Worm (Caenorhabditis elegans) whole organism, early embryonic: ENCODE measurements around the gene ZC443.3.

Source experiments
- B0310.2 ChIP-seq: sonication (generic microtip); optimal IDR thresholded peaks from 2 replicates; lab custom pipeline; 2016; ENCODE audit warnings: mild to moderate bottlenecking, missing genetic modification characterization, missing compliant biosample characterization
- F13C5.2 ChIP-seq: sonication (generic microtip); optimal IDR thresholded peaks from 2 replicates; lab custom pipeline; 2017; ENCODE audit warnings: mild to moderate bottlenecking, missing genetic modification characterization, inconsistent platforms, missing compliant biosample characterization
- aly-1 ChIP-seq: sonication (generic microtip); optimal IDR thresholded peaks from 2 replicates; lab custom pipeline; 2016; ENCODE audit warnings: missing genetic modification characterization, missing compliant biosample characterization
- ama-1 ChIP-seq: fragments of 150-350 bp; optimal IDR thresholded peaks from 2 replicates; lab custom pipeline; 2014
- ceh-13 ChIP-seq: fragments of 200-800 bp; sonication (Bioruptor generic); optimal IDR thresholded peaks from 2 replicates; lab custom pipeline; 2018; ENCODE audit warnings: mild to moderate bottlenecking, missing genetic modification characterization, missing compliant biosample characterization
- ceh-36 ChIP-seq: sonication (generic microtip); optimal IDR thresholded peaks from 2 replicates; lab custom pipeline; 2016; ENCODE audit warnings: missing genetic modification characterization, inconsistent platforms, missing compliant biosample characterization
- ets-7 ChIP-seq: sonication (generic microtip); optimal IDR thresholded peaks from 2 replicates; lab custom pipeline; 2016; ENCODE audit warnings: missing genotype, missing genetic modification characterization, missing compliant biosample characterization
- flt-1 ChIP-seq: fragments of 200-800 bp; sonication (Bioruptor generic); IDR thresholded peaks from 2 replicates; pipeline ENCODE4 v1.3.6; 2022; ENCODE audit warnings: missing genetic modification characterization, missing compliant biosample characterization
- hmbx-1 ChIP-seq: sonication (generic microtip); optimal IDR thresholded peaks from 2 replicates; lab custom pipeline; 2016; ENCODE audit warnings: mild to moderate bottlenecking, missing genetic modification characterization, missing compliant biosample characterization
- hmg-4 ChIP-seq: fragments of 200-800 bp; sonication (Bioruptor generic); optimal IDR thresholded peaks from 2 replicates; lab custom pipeline; 2018; ENCODE audit warnings: mild to moderate bottlenecking, missing genetic modification characterization, missing compliant biosample characterization
- hnd-1 ChIP-seq: sonication (generic microtip); optimal IDR thresholded peaks from 2 replicates; lab custom pipeline; 2016; ENCODE audit warnings: missing genetic modification characterization, missing compliant biosample characterization
- pes-1 ChIP-seq: fragments of 200-800 bp; sonication (Bioruptor generic); IDR thresholded peaks from 2 replicates; pipeline ENCODE4 v1.3.6; 2022; ENCODE audit warnings: missing genetic modification reagents, missing genetic modification characterization, missing compliant biosample characterization
- scrt-1 ChIP-seq: fragments of 200-800 bp; sonication (Bioruptor generic); IDR thresholded peaks from 2 replicates; pipeline ENCODE4 v1.3.6; 2022; ENCODE audit warnings: missing genetic modification characterization, missing compliant biosample characterization
- sea-1 ChIP-seq: fragments of 200-800 bp; sonication (Bioruptor generic); conservative IDR thresholded peaks from 2 replicates; pipeline ENCODE4 v1.3.6; 2022; ENCODE audit warnings: missing genetic modification characterization, missing compliant biosample characterization
- tbx-11 ChIP-seq: fragments of 200-800 bp; sonication (Bioruptor generic); IDR thresholded peaks from 2 replicates; pipeline ENCODE4 v1.3.6; 2022; ENCODE audit warnings: missing genetic modification characterization, missing compliant biosample characterization
- tbx-37 ChIP-seq: fragments of 200-800 bp; sonication (Bioruptor generic); conservative IDR thresholded peaks from 2 replicates; pipeline ENCODE4 v1.3.6; 2022; ENCODE audit warnings: missing genetic modification reagents, missing genetic modification characterization, missing compliant biosample characterization
- tra-4 ChIP-seq: sonication (generic microtip); optimal IDR thresholded peaks from 2 replicates; lab custom pipeline; 2017; ENCODE audit warnings: missing genetic modification characterization, missing compliant biosample characterization

The ZC443.3 gene

DNA sequence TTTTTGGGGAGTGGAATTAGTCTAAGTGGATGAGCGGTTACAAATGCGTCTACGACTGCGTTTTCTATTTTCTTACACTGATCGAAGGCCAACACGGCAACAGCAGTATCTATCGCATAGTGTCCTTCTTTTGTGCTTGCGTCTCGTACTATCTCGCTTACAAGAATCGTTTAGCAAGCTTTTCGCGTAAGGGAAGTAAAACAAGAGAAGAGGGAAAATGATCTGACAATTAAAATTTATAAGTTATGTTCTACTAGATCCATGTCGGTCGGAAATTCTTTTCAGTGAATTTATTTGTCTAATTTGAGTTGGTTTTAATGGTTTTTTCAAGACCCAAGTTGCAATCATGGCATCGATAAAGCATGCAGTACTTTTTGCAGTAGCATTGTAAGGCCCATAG, 26.9 kb downstream of the ZC443.3 start, which contains the start of gene fkb-4:
fkb-4 (minus strand) TSS at position 101 of the 400 bp plus-strand sequence.
- TF ChIP-seq scrt-1 (GFP tag; lab: Robert Waterston, UW) (no peak), tra-4 (tag; lab: Kevin White, UChicago) (no peak), hmbx-1 (tag; lab: Kevin White, UChicago) (no peak), aly-1 (tag; lab: Kevin White, UChicago) (no peak), pes-1 (GFP tag; lab: Robert Waterston, UW) (no peak)

DNA sequence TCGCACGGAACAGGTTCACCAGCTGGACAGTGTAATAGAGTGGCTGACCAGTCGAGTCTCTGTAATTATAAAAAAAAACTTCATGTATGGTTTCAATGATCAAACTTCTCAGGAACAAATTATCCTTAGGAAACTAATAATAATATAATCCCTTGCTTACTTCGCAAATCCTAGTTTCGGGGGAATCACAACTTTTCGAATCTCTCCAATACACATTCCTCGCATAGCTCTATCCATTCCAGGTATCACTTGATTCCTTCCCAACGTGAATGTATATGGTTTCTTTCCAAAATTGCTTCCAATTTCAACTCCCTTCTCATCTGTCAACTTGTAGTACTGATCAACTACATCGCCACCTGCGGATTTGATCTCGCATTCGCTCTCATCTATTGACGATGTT, 27.6 kb downstream of the ZC443.3 start:
- TF ChIP-seq tbx-37 (GFP tag; lab: Robert Waterston, UW) (no peak), hmg-4 (GFP tag; lab: Kevin White, UChicago) (no peak)

DNA sequence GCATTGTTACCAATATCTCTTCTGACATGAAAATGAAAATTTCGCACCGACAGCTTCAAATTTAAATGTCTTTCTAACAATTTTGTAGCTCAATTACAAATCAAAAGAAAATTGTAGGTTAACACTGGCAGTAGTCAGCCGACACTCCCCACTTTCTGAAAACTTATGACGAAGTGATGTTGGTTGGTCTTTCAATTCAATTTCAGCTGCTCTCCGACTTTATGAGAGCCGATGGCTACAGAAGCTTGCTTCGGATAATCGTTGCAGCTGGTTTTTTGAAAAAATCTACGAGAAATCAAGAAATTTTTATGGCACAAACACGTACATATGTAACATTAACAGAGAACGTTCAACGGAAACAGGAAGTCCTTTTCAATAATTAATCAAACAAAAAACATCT, 29.1 kb downstream of the ZC443.3 start, which contains the start of gene sre-20:
sre-20 (minus strand) TSS at position 101 of the 400 bp plus-strand sequence.
- TF ChIP-seq tra-4 (tag; lab: Kevin White, UChicago) (no peak), hnd-1 (no peak), B0310.2 (tag; lab: Kevin White, UChicago) (no peak), tbx-11 (GFP tag; lab: Robert Waterston, UW) (no peak), F13C5.2 (tag; lab: Kevin White, UChicago) (no peak), hmg-4 (GFP tag; lab: Kevin White, UChicago) (no peak), ceh-13 (GFP tag; lab: Kevin White, UChicago) (no peak), ets-7 (tag; lab: Kevin White, UChicago) (no peak), sea-1 (GFP tag; lab: Robert Waterston, UW) (no peak), tbx-37 (GFP tag; lab: Robert Waterston, UW) (no peak), scrt-1 (GFP tag; lab: Robert Waterston, UW) (no peak), ceh-36 (tag; lab: Kevin White, UChicago) (no peak), ama-1 (lab: Kevin White, UChicago) (no peak), pes-1 (GFP tag; lab: Robert Waterston, UW) (no peak), aly-1 (tag; lab: Kevin White, UChicago) (no peak), hmbx-1 (tag; lab: Kevin White, UChicago) (no peak)

DNA sequence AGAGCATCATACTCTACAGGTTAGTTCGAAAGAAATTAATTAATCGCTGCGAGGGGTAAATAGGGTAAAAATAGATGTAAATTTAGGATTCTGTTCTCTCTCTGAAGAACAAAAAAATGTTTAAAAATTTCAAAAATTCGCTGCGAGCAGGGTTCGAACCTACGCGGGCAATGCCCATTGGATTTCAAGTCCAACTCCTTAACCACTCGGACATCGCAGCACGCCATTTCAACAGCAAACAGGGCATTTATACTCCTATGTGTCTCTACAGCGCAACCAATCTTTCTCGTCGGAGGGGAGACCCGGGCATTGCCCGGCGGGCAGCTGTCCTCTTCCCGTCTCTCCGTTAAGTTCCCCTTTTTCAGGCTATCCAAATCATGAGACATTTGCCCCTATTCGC, 33.7 kb downstream of the ZC443.3 start:
- TF ChIP-seq hmbx-1 (tag; lab: Kevin White, UChicago) (peak; percentile 80), tbx-37 (GFP tag; lab: Robert Waterston, UW) (peak; percentile 94), aly-1 (tag; lab: Kevin White, UChicago) (peak; percentile 90), ceh-13 (GFP tag; lab: Kevin White, UChicago) (peak; percentile 85), pes-1 (GFP tag; lab: Robert Waterston, UW) (peak; percentile 97), ama-1 (lab: Kevin White, UChicago) (no peak), hnd-1 (peak; percentile 88), B0310.2 (tag; lab: Kevin White, UChicago) (peak; percentile 90), tbx-11 (GFP tag; lab: Robert Waterston, UW) (peak; percentile 95), tra-4 (tag; lab: Kevin White, UChicago) (peak; percentile 74), hmg-4 (GFP tag; lab: Kevin White, UChicago) (peak; percentile 94), scrt-1 (GFP tag; lab: Robert Waterston, UW) (peak; percentile 98), ceh-36 (tag; lab: Kevin White, UChicago) (peak; percentile 93), F13C5.2 (tag; lab: Kevin White, UChicago) (peak; percentile 88), flt-1 (GFP tag; lab: Robert Waterston, UW) (peak; percentile 97), sea-1 (GFP tag; lab: Robert Waterston, UW) (peak; percentile 98), ets-7 (tag; lab: Kevin White, UChicago) (peak; percentile 77)

DNA sequence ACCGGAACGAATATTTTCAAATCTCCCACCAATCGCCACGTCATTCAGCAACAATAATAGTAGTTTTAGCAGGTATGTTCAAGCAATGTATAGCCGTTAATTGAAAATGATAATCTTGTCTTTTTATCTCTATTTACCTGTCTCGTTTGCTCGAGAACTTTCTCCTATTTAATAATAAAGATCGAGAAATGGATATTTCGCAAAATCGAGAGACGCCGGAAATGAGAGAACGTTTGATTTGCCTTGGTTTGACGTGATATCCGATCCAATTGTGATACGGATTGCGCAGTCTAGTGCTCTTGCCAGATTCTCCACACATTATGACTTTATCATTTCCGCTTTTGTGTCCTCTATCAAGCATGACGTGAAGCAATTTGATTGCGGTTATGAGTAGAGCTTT, 40.1 kb downstream of the ZC443.3 start:
- TF ChIP-seq ceh-36 (tag; lab: Kevin White, UChicago) (no peak), tbx-37 (GFP tag; lab: Robert Waterston, UW) (no peak), flt-1 (GFP tag; lab: Robert Waterston, UW) (no peak), ets-7 (tag; lab: Kevin White, UChicago) (no peak), sea-1 (GFP tag; lab: Robert Waterston, UW) (no peak), B0310.2 (tag; lab: Kevin White, UChicago) (no peak)

DNA sequence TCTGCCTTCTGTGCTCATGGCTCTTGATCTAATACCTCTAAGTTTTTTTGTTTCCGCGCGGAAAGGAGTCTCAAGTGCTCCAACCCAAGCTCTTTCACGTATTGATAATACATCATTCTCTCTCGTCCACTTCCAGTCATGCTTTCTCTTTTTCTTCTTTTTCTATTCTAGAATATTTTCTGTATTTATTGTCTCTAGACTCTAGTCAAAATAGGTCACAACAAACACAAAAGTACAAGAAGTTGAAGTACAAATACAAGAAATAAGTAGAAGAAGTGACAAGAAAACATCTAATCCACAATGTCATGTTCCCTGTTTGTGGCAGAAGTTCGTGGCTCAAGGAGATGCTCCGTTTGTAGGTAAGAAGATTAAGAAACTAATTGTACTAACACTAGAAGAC, 40.7 kb downstream of the ZC443.3 start, which contains the start of gene ZC455.1:
ZC455.1 (plus strand) TSS at position 301 of the 400 bp plus-strand sequence.
- TF ChIP-seq ets-7 (tag; lab: Kevin White, UChicago) (no peak), hmbx-1 (tag; lab: Kevin White, UChicago) (no peak)

DNA sequence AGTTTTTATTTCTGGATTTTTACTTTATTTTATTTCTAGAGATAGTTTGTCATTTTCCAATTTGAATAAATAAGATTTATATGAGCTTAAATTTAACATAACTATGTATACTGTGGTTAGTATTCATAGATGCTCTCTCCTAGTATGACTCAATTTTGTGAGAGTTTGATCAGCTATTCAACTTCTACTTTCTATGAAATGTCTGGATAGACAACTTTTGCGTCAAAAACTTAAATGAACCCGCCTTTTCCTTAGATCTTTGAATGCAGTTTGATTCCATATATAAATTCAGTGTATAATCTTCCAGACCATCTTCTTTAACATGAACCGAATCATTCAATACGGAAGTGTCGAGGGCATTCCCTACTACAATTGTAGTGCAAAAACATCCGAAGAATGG, 45.0 kb downstream of the ZC443.3 start, which contains the start of gene srt-43:
srt-43 (plus strand) TSS at position 301 of the 400 bp plus-strand sequence.
- no peak for TF ChIP-seq ceh-36 (tag; lab: Kevin White, UChicago)
- TF ChIP-seq aly-1 (tag; lab: Kevin White, UChicago): no peak
- no peak for TF ChIP-seq tra-4 (tag; lab: Kevin White, UChicago)
- TF ChIP-seq pes-1 (GFP tag; lab: Robert Waterston, UW): no peak
- TF ChIP-seq F13C5.2 (tag; lab: Kevin White, UChicago): no peak
- no peak for TF ChIP-seq flt-1 (GFP tag; lab: Robert Waterston, UW)
- no peak for TF ChIP-seq hnd-1
- TF ChIP-seq ceh-13 (GFP tag; lab: Kevin White, UChicago): no peak
- no peak for TF ChIP-seq B0310.2 (tag; lab: Kevin White, UChicago)
- no peak for TF ChIP-seq tbx-11 (GFP tag; lab: Robert Waterston, UW)
- no peak for TF ChIP-seq tbx-37 (GFP tag; lab: Robert Waterston, UW)
- TF ChIP-seq ets-7 (tag; lab: Kevin White, UChicago): no peak
- no peak for TF ChIP-seq hmbx-1 (tag; lab: Kevin White, UChicago)
